Worm (Caenorhabditis elegans): ENCODE data around the gene C03B1.13.
A peak's percentile ranks its signal among the peaks of the same experiment; 100 is the strongest.

C03B1.13 gene

ce11 chrX:6289038-6289437 is 48.8 kb downstream of the C03B1.13 start:
- TF ChIP-seq aha-1 (tag) (peak; percentile 90), ztf-11 (tag; optimal IDR thresholded peaks at IDR 0.05) (no peak)

- TF ChIP-seq madf-9 (GFP tag; conservative IDR thresholded peaks at IDR 0.05) (peak; percentile 57; the same call in 1 of the 2 replicates), hlh-30 (tag; optimal IDR thresholded peaks at IDR 0.05; ENCODE audit: insufficient read depth) (peak; percentile 49), nhr-76 (tag; optimal IDR thresholded peaks at IDR 0.05) (no peak), mep-1 (tag; optimal IDR thresholded peaks at IDR 0.05) (no peak), hmg-1.1 (GFP tag; IDR thresholded peaks at IDR 0.05) (peak; percentile 25; the same call in 1 of the 2 replicates), ceh-62 (tag; optimal IDR thresholded peaks at IDR 0.05) (no peak), mdt-29 (GFP tag; IDR thresholded peaks at IDR 0.05) (peak; percentile 40; the same call in 1 of the 2 replicates), nhr-111 (GFP tag; optimal IDR thresholded peaks at IDR 0.05) (no peak), madf-5 (GFP tag; IDR thresholded peaks at IDR 0.05) (peak; percentile 49 to 60; a peak in 1 of 4 replicates), unc-130 (GFP tag; optimal IDR thresholded peaks at IDR 0.05) (no peak), Y75B8A.6 (GFP tag; IDR thresholded peaks at IDR 0.05) (0 out of 2 replicates have a peak, but pooled peaks have one; percentile 45), dpl-1 (GFP tag; optimal IDR thresholded peaks at IDR 0.05) (peak; percentile 35), skn-1 (tag; optimal IDR thresholded peaks at IDR 0.05) (no peak), mdl-1 (tag; optimal IDR thresholded peaks at IDR 0.05) (peak in 1 of 2 experiments; percentile 17), daf-16 (GFP tag; optimal IDR thresholded peaks at IDR 0.05) (peak; percentile 30 to 87), daf-16 (tag; optimal IDR thresholded peaks at IDR 0.05) (peak; percentile 70), unc-62 (GFP tag; optimal IDR thresholded peaks at IDR 0.05 in 1 of 2) (no peak), unc-62 (tag; optimal IDR thresholded peaks at IDR 0.05) (no peak), F37D6.2 (tag; optimal IDR thresholded peaks at IDR 0.05) (no peak), nhr-10 (tag; optimal IDR thresholded peaks at IDR 0.05) (no peak), nhr-102 (tag; optimal IDR thresholded peaks at IDR 0.05) (peak; percentile 72), lim-7 (GFP tag; IDR thresholded peaks at IDR 0.05) (peak; percentile 97), jun-1 (tag; optimal IDR thresholded peaks at IDR 0.05) (no peak), ctbp-1 (GFP tag; IDR thresholded peaks at IDR 0.05) (peak; percentile 78), fos-1 (tag; optimal IDR thresholded peaks at IDR 0.05) (no peak), pha-4 (GFP tag; IDR thresholded peaks at IDR 0.05) (peak; percentile 92), pha-4 (tag; optimal IDR thresholded peaks at IDR 0.05) (no peak), lir-3 (tag; optimal IDR thresholded peaks at IDR 0.05) (peak; percentile 32), fkh-10 (GFP tag; optimal IDR thresholded peaks at IDR 0.05) (no peak), lin-15B (tag; optimal IDR thresholded peaks at IDR 0.05) (no peak), mxl-3 (GFP tag; optimal IDR thresholded peaks at IDR 0.05) (peak; percentile 18), F44E2.7 (GFP tag; IDR thresholded peaks at IDR 0.05) (0 out of 2 replicates have a peak, but pooled peaks have one; percentile 76), egl-43 (GFP tag; IDR thresholded peaks at IDR 0.05) (peak; percentile 93), tra-1 (GFP tag; IDR thresholded peaks at IDR 0.05) (peak; percentile 44; the same call in 1 of the 2 replicates), tag-97 (GFP tag; IDR thresholded peaks at IDR 0.05) (no peak), spr-3 (GFP tag; optimal IDR thresholded peaks at IDR 0.05) (no peak), nhr-25 (tag; optimal IDR thresholded peaks at IDR 0.05; ENCODE audit: borderline replicate concordance, insufficient read depth) (peak; percentile 67), spr-1 (tag; optimal IDR thresholded peaks at IDR 0.05) (peak; percentile 46), F26F4.8 (GFP tag; conservative IDR thresholded peaks at IDR 0.05) (peak; percentile 87), ztf-7 (tag; optimal IDR thresholded peaks at IDR 0.05) (no peak), pqm-1 (tag; optimal IDR thresholded peaks at IDR 0.05) (no peak), D1046.2 (GFP tag; IDR thresholded peaks at IDR 0.05) (peak; percentile 77; the same call in 1 of the 2 replicates), daf-12 (tag; optimal IDR thresholded peaks at IDR 0.05) (no peak), lin-39 (tag; optimal IDR thresholded peaks at IDR 0.05) (no peak), ama-1 (optimal IDR thresholded peaks at IDR 0.05) (no peak), Y105C5A.15 (GFP tag; IDR thresholded peaks at IDR 0.05) (peak; percentile 77; the same call in 1 of the 2 replicates), gei-8 (GFP tag; optimal IDR thresholded peaks at IDR 0.05) (no peak), ceh-28 (tag; optimal IDR thresholded peaks at IDR 0.05) (no peak), T20F7.1 (GFP tag; optimal IDR thresholded peaks at IDR 0.05) (peak; percentile 50)
These were observed 51.7 kb downstream of the C03B1.13 start for ce11 chrX:6286154-6286553.
